Worm (Caenorhabditis elegans) whole organism, early embryonic: ENCODE results near the gene Y25C1A.7.

ENCODE experiments used
- B0310.2 ChIP-seq: sonication (generic microtip); optimal IDR thresholded peaks from 2 replicates; lab custom pipeline; 2016; ENCODE audit warnings: mild to moderate bottlenecking, missing genetic modification characterization, missing compliant biosample characterization
- F13C5.2 ChIP-seq: sonication (generic microtip); optimal IDR thresholded peaks from 2 replicates; lab custom pipeline; 2017; ENCODE audit warnings: mild to moderate bottlenecking, missing genetic modification characterization, inconsistent platforms, missing compliant biosample characterization
- aly-1 ChIP-seq: sonication (generic microtip); optimal IDR thresholded peaks from 2 replicates; lab custom pipeline; 2016; ENCODE audit warnings: missing genetic modification characterization, missing compliant biosample characterization
- ama-1 ChIP-seq: fragments of 150-350 bp; optimal IDR thresholded peaks from 2 replicates; lab custom pipeline; 2014
- ceh-13 ChIP-seq: fragments of 200-800 bp; sonication (Bioruptor generic); optimal IDR thresholded peaks from 2 replicates; lab custom pipeline; 2018; ENCODE audit warnings: mild to moderate bottlenecking, missing genetic modification characterization, missing compliant biosample characterization
- ceh-36 ChIP-seq: sonication (generic microtip); optimal IDR thresholded peaks from 2 replicates; lab custom pipeline; 2016; ENCODE audit warnings: missing genetic modification characterization, inconsistent platforms, missing compliant biosample characterization
- ets-7 ChIP-seq: sonication (generic microtip); optimal IDR thresholded peaks from 2 replicates; lab custom pipeline; 2016; ENCODE audit warnings: missing genotype, missing genetic modification characterization, missing compliant biosample characterization
- flt-1 ChIP-seq: fragments of 200-800 bp; sonication (Bioruptor generic); IDR thresholded peaks from 2 replicates; pipeline ENCODE4 v1.3.6; 2022; ENCODE audit warnings: missing genetic modification characterization, missing compliant biosample characterization
- hmbx-1 ChIP-seq: sonication (generic microtip); optimal IDR thresholded peaks from 2 replicates; lab custom pipeline; 2016; ENCODE audit warnings: mild to moderate bottlenecking, missing genetic modification characterization, missing compliant biosample characterization
- hmg-4 ChIP-seq: fragments of 200-800 bp; sonication (Bioruptor generic); optimal IDR thresholded peaks from 2 replicates; lab custom pipeline; 2018; ENCODE audit warnings: mild to moderate bottlenecking, missing genetic modification characterization, missing compliant biosample characterization
- hnd-1 ChIP-seq: sonication (generic microtip); optimal IDR thresholded peaks from 2 replicates; lab custom pipeline; 2016; ENCODE audit warnings: missing genetic modification characterization, missing compliant biosample characterization
- pes-1 ChIP-seq: fragments of 200-800 bp; sonication (Bioruptor generic); IDR thresholded peaks from 2 replicates; pipeline ENCODE4 v1.3.6; 2022; ENCODE audit warnings: missing genetic modification reagents, missing genetic modification characterization, missing compliant biosample characterization
- scrt-1 ChIP-seq: fragments of 200-800 bp; sonication (Bioruptor generic); IDR thresholded peaks from 2 replicates; pipeline ENCODE4 v1.3.6; 2022; ENCODE audit warnings: missing genetic modification characterization, missing compliant biosample characterization
- sea-1 ChIP-seq: fragments of 200-800 bp; sonication (Bioruptor generic); conservative IDR thresholded peaks from 2 replicates; pipeline ENCODE4 v1.3.6; 2022; ENCODE audit warnings: missing genetic modification characterization, missing compliant biosample characterization
- tbx-11 ChIP-seq: fragments of 200-800 bp; sonication (Bioruptor generic); IDR thresholded peaks from 2 replicates; pipeline ENCODE4 v1.3.6; 2022; ENCODE audit warnings: missing genetic modification characterization, missing compliant biosample characterization
- tbx-37 ChIP-seq: fragments of 200-800 bp; sonication (Bioruptor generic); conservative IDR thresholded peaks from 2 replicates; pipeline ENCODE4 v1.3.6; 2022; ENCODE audit warnings: missing genetic modification reagents, missing genetic modification characterization, missing compliant biosample characterization
- tra-4 ChIP-seq: sonication (generic microtip); optimal IDR thresholded peaks from 2 replicates; lab custom pipeline; 2017; ENCODE audit warnings: missing genetic modification characterization, missing compliant biosample characterization

The Y25C1A.7 gene

ce11 chrII:3071012-3071749 is at the start of gene Y25C1A.7:
Y25C1A.7 (minus strand) TSS chrII:3071062.
- TF ChIP-seq ceh-36 = no peak
- no peak for TF ChIP-seq aly-1 (tag; lab: Kevin White, UChicago)
- no peak for TF ChIP-seq ama-1 (lab: Kevin White, UChicago)
- TF ChIP-seq hmg-4 = no peak
- no peak for TF ChIP-seq hmbx-1
- TF ChIP-seq sea-1 (GFP tag; lab: Robert Waterston, UW) = no peak
- TF ChIP-seq scrt-1 (GFP tag; lab: Robert Waterston, UW) = no peak
- TF ChIP-seq pes-1 (GFP tag; lab: Robert Waterston, UW) = no peak
- TF ChIP-seq tra-4 (tag; lab: Kevin White, UChicago) = no peak
- TF ChIP-seq tbx-37 = no peak
- TF ChIP-seq hnd-1 = no peak
- TF ChIP-seq ets-7 (tag; lab: Kevin White, UChicago) = no peak
- TF ChIP-seq tbx-11 (GFP tag; lab: Robert Waterston, UW) = no peak

ce11 chrII:3118907-3119382 is 48.1 kb upstream of the Y25C1A.7 start, which contains the start of gene T10D4.6:
T10D4.6 (plus strand) TSS chrII:3119332.
- TF ChIP-seq hmbx-1 (no peak), tbx-37 (no peak), ets-7 (tag; lab: Kevin White, UChicago) (no peak), aly-1 (tag; lab: Kevin White, UChicago) (no peak), pes-1 (GFP tag; lab: Robert Waterston, UW) (no peak), hnd-1 (no peak), tbx-11 (GFP tag; lab: Robert Waterston, UW) (no peak), ceh-36 (no peak), flt-1 (GFP tag; lab: Robert Waterston, UW) (no peak), F13C5.2 (tag; lab: Kevin White, UChicago) (no peak), scrt-1 (GFP tag; lab: Robert Waterston, UW) (no peak), ceh-13 (no peak)

ce11 chrII:3117471-3117870 is 46.6 kb upstream of the Y25C1A.7 start, which contains the start of gene T10D4.7:
T10D4.7 (plus strand) TSS chrII:3117771.
- TF ChIP-seq ets-7 (tag; lab: Kevin White, UChicago) = no peak
- no peak for TF ChIP-seq sea-1 (GFP tag; lab: Robert Waterston, UW)
- no peak for TF ChIP-seq F13C5.2 (tag; lab: Kevin White, UChicago)
- no peak for TF ChIP-seq ceh-36
- TF ChIP-seq B0310.2 (tag; lab: Kevin White, UChicago) = no peak

- TF ChIP-seq pes-1 (GFP tag; lab: Robert Waterston, UW) (no peak), F13C5.2 (tag; lab: Kevin White, UChicago) (no peak), hmbx-1 (no peak), sea-1 (GFP tag; lab: Robert Waterston, UW) (no peak), B0310.2 (tag; lab: Kevin White, UChicago) (no peak), flt-1 (GFP tag; lab: Robert Waterston, UW) (no peak), aly-1 (tag; lab: Kevin White, UChicago) (no peak), tbx-37 (no peak), scrt-1 (GFP tag; lab: Robert Waterston, UW) (no peak), ceh-36 (no peak), hmg-4 (no peak)
Observed at ce11 chrII:3113934-3114333, 43.1 kb upstream of the Y25C1A.7 start, which contains the start of gene clec-123. clec-123 (plus strand) TSS chrII:3114234.

- TF ChIP-seq hmbx-1 (no peak), tbx-37 (no peak), hmg-4 (no peak), ets-7 (tag; lab: Kevin White, UChicago) (no peak), pes-1 (GFP tag; lab: Robert Waterston, UW) (no peak), B0310.2 (tag; lab: Kevin White, UChicago) (no peak)
Observed at ce11 chrII:3113289-3113688, 42.4 kb upstream of the Y25C1A.7 start.

ce11 chrII:3112313-3112712 is 41.5 kb upstream of the Y25C1A.7 start, which contains the start of gene Y25C1A.2:
Y25C1A.2 (plus strand) TSS chrII:3112613.
- no peak for TF ChIP-seq hnd-1
- no peak for TF ChIP-seq tbx-11 (GFP tag; lab: Robert Waterston, UW)

ce11 chrII:3111147-3111546 is 40.3 kb upstream of the Y25C1A.7 start, which contains the start of gene Y25C1A.13:
Y25C1A.13 (minus strand) TSS chrII:3111247.
- TF ChIP-seq tra-4 (tag; lab: Kevin White, UChicago) = no peak
- TF ChIP-seq B0310.2 (tag; lab: Kevin White, UChicago) = no peak

DNA sequence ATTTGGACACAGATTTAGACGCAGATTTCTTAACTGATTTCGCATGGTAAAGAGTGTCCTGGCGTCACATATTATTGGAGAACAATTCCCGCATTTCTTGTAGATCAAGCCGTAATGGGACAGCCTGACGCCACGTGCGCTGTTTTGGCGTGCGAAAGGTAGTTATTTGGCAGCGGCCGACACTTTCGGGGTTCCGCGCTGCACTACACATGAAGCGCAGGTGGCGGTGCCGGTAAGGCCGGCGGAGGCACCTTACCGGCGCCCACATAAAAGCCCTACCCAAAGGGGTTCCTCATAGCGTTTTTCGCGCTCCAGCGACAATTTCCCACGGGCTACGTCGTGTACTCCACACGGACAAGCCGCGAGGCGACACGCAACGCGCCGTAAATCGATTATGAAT is 39.2 kb upstream of the Y25C1A.7 start:
- TF ChIP-seq F13C5.2 (tag; lab: Kevin White, UChicago) (no peak), hnd-1 (no peak), hmbx-1 (no peak)

ce11 chrII:3109533-3109932 is 38.7 kb upstream of the Y25C1A.7 start:
- TF ChIP-seq ceh-36 (no peak), B0310.2 (tag; lab: Kevin White, UChicago) (no peak), hmbx-1 (no peak), ceh-13 (no peak), tra-4 (tag; lab: Kevin White, UChicago) (no peak), ets-7 (tag; lab: Kevin White, UChicago) (no peak), F13C5.2 (tag; lab: Kevin White, UChicago) (no peak)
